Fruit fly (Drosophila melanogaster) whole organism, pupa: ENCODE results near the gene CG13933.

Source experiments
- CG14655 ChIP-seq: fragments of 200-800 bp; sonication (Bioruptor generic); optimal IDR thresholded peaks from 3 replicates; lab custom pipeline; 2017; ENCODE audit warnings: mild to moderate bottlenecking, missing biosample characterization, missing genetic modification reagents, missing genetic modification characterization
- CG9948 ChIP-seq: fragments of 200-800 bp; sonication (Bioruptor generic); optimal IDR thresholded peaks from 2 replicates; lab custom pipeline; 2018; ENCODE audit warnings: missing biosample characterization, mild to moderate bottlenecking, missing genetic modification characterization, moderate library complexity
- EcR ChIP-seq: fragments of 200-800 bp; sonication (Bioruptor generic); optimal IDR thresholded peaks from 3 replicates; lab custom pipeline; 2019; ENCODE audit warnings: missing biosample characterization, missing genetic modification characterization, mild to moderate bottlenecking, moderate library complexity, missing genetic modification reagents
- Pif1A ChIP-seq: fragments of 200-800 bp; sonication (Bioruptor generic); optimal IDR thresholded peaks from 3 replicates; lab custom pipeline; 2016; ENCODE audit warnings: missing biosample characterization, missing genetic modification characterization
- gl ChIP-seq: fragments of 200-800 bp; sonication (Bioruptor generic); optimal IDR thresholded peaks from 2 replicates; lab custom pipeline; 2018; ENCODE audit warnings: missing biosample characterization, mild to moderate bottlenecking, missing genetic modification characterization

dm6 chr3L:1821140-1821539 is 46.2 kb upstream of the CG13933 start:
- TF ChIP-seq EcR (peak; percentile 84), CG9948 (tag; lab: Kevin White, UChicago) (no peak), gl (tag; lab: Kevin White, UChicago) (no peak), CG14655 (no peak), Pif1A (no peak)
